Worm (Caenorhabditis elegans): ENCODE measurements around the gene dro-1.
A peak's percentile ranks its signal among the peaks of the same experiment; 100 is the strongest.
"Not testable (repeated sequence)": the region's sequence is repeated elsewhere in the genome, so short reads cannot be mapped to it uniquely, and the experiment has no call there.

DNA sequence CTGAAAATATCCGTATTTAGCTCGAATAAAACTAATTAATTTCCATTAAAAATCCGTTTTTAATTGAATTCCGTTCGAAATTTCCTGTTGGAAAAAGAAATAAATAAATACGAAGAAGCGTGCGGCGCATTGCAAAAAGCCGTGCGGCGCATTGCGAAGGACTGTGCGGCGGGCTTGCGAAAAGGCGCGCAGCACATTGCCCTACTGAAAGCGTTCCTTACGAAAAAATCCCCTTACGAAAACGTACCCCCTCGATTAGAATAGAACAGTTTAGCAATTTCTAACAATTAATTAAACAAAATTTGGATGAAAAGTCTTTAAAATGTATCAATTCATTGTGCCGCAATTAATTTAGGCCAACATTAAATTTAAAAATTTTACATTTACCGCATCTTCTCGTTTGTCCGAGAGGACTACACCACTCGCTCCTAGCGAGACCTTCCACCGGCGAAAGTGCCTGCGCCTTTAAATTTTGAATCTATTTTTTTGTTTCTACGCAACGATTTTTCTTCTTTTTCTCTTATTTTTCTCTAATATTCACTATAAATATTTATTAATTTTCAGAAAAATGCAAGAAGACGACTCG lies 46.1 kb upstream of the dro-1 start, which contains the start of gene npp-18:
- TF ChIP-seq nfyb-1 (GFP tag; IDR thresholded peaks at IDR 0.05) (peak; percentile 82), pbrm-1 (GFP tag; IDR thresholded peaks at IDR 0.05) (peak; percentile 84), C17E4.6 (GFP tag; IDR thresholded peaks at IDR 0.05) (0 out of 2 replicates have a peak, but pooled peaks have one; percentile 9), Y67H2A.10 (GFP tag; conservative IDR thresholded peaks at IDR 0.05) (peak; percentile 79), snpc-4 (tag; optimal IDR thresholded peaks at IDR 0.05) (peak in 1 of 4 experiments; percentile 8)
- not testable (repeated sequence) for TF ChIP-seq mxl-1 (tag; optimal IDR thresholded peaks at IDR 0.05); sea-2 (GFP tag; IDR thresholded peaks at IDR 0.05); attf-3 (GFP tag; conservative IDR thresholded peaks at IDR 0.05); snpc-4 (GFP tag; optimal IDR thresholded peaks at IDR 0.05); ceh-58 (GFP tag; IDR thresholded peaks at IDR 0.05); nhr-179 (tag; optimal IDR thresholded peaks at IDR 0.05); mes-4 (tag; optimal IDR thresholded peaks at IDR 0.05); Y53F4B.3 (GFP tag; IDR thresholded peaks at IDR 0.05)
